Worm (Caenorhabditis elegans) whole organism, young adult: ENCODE measurements around the gene ZK1248.20.

Experiments used
- C06A6.2 ChIP-seq: fragments of 200-800 bp; sonication (Bioruptor generic); conservative IDR thresholded peaks from 2 replicates; pipeline ENCODE4 v1.3.6; 2022; ENCODE audit warnings: missing genetic modification characterization, missing compliant biosample characterization
- F22D6.2 ChIP-seq: sonication (generic microtip); optimal IDR thresholded peaks from 2 replicates; lab custom pipeline; 2016; ENCODE audit warnings: mild to moderate bottlenecking, missing genetic modification characterization, missing compliant biosample characterization
- F23B12.7 ChIP-seq: sonication (generic microtip); optimal IDR thresholded peaks from 2 replicates; lab custom pipeline; 2017; ENCODE audit warnings: missing genetic modification characterization, mild to moderate bottlenecking, missing compliant biosample characterization, antibody characterized with exemption, moderate library complexity; ENCODE audit not compliant: insufficient read depth
- F37B4.10 ChIP-seq: fragments of 200-800 bp; sonication (Bioruptor generic); IDR thresholded peaks from 2 replicates; pipeline ENCODE4 v1.3.6; 2022; ENCODE audit warnings: missing genetic modification characterization, missing compliant biosample characterization
- F57A8.1 ChIP-seq: fragments of 200-800 bp; sonication (Bioruptor generic); optimal IDR thresholded peaks from 2 replicates; lab custom pipeline; 2018; ENCODE audit warnings: mild to moderate bottlenecking, missing genetic modification characterization, moderate library complexity, missing compliant biosample characterization
- K12H6.12 ChIP-seq: fragments of 200-800 bp; sonication (Bioruptor generic); optimal IDR thresholded peaks from 2 replicates; lab custom pipeline; 2018; ENCODE audit warnings: mild to moderate bottlenecking, missing genetic modification characterization, missing compliant biosample characterization
- Y67H2A.10 ChIP-seq: fragments of 200-800 bp; sonication (Bioruptor generic); conservative IDR thresholded peaks from 2 replicates; pipeline ENCODE4 v1.3.6; 2022; ENCODE audit warnings: missing genetic modification reagents, missing genetic modification characterization, missing compliant biosample characterization
- Y95B8A.8 ChIP-seq: fragments of 200-800 bp; sonication (Bioruptor generic); IDR thresholded peaks from 2 replicates; pipeline ENCODE4 v1.3.6; 2022; ENCODE audit warnings: missing genetic modification reagents, missing genetic modification characterization, missing compliant biosample characterization
- ama-1 ChIP-seq, 3 experiments: fragments of 150-350 bp in 1 of 3; sonication (generic microtip) in 2 of 3; optimal IDR thresholded peaks; 2 replicates each; lab custom pipeline; 2014 to 2018; ENCODE audit warnings: missing biosample characterization in 2 of 3, missing genetic modification characterization in 2 of 3, missing genetic modification reagents in 2 of 3
- atf-7 ChIP-seq: sonication (generic microtip); optimal IDR thresholded peaks from 2 replicates; lab custom pipeline; 2017; ENCODE audit warnings: mild to moderate bottlenecking, missing genetic modification characterization, missing compliant biosample characterization
- athp-1 ChIP-seq: sonication (generic microtip); optimal IDR thresholded peaks from 2 replicates; lab custom pipeline; 2017; ENCODE audit warnings: mild to moderate bottlenecking, missing genetic modification characterization, missing compliant biosample characterization
- attf-3 ChIP-seq: fragments of 200-800 bp; sonication (Bioruptor generic); conservative IDR thresholded peaks from 2 replicates; pipeline ENCODE4 v1.3.6; 2022; ENCODE audit warnings: missing genetic modification reagents, missing genetic modification characterization, missing compliant biosample characterization
- attf-5 ChIP-seq: fragments of 200-800 bp; sonication (Bioruptor generic); optimal IDR thresholded peaks from 2 replicates; lab custom pipeline; 2018; ENCODE audit warnings: mild to moderate bottlenecking, missing genetic modification characterization, missing compliant biosample characterization
- attf-6 ChIP-seq: fragments of 200-800 bp; sonication (Bioruptor generic); IDR thresholded peaks from 2 replicates; pipeline ENCODE4 v1.3.6; 2022; ENCODE audit warnings: missing genetic modification reagents, missing genetic modification characterization, missing compliant biosample characterization
- bed-1 ChIP-seq: fragments of 200-800 bp; sonication (Bioruptor generic); IDR thresholded peaks from 2 replicates; pipeline ENCODE4 v1.3.6; 2022; ENCODE audit warnings: missing genetic modification reagents, missing genetic modification characterization, missing compliant biosample characterization
- ceh-100 ChIP-seq: fragments of 200-800 bp; sonication (Bioruptor generic); IDR thresholded peaks from 2 replicates; pipeline ENCODE4 v1.3.6; 2022; ENCODE audit warnings: missing genetic modification reagents, missing genetic modification characterization, missing compliant biosample characterization
- efl-1 ChIP-seq: fragments of 150-350 bp; optimal IDR thresholded peaks from 2 replicates; lab custom pipeline; 2014; ENCODE audit warnings: missing biosample characterization, missing genetic modification reagents, missing genetic modification characterization
- ets-4 ChIP-seq: fragments of 200-800 bp; sonication (Bioruptor generic); optimal IDR thresholded peaks from 2 replicates; lab custom pipeline; 2018; ENCODE audit warnings: mild to moderate bottlenecking, missing genetic modification characterization, missing compliant biosample characterization
- hlh-26 ChIP-seq: fragments of 200-800 bp; sonication (Bioruptor generic); conservative IDR thresholded peaks from 2 replicates; pipeline ENCODE4 v1.3.6; 2022; ENCODE audit warnings: missing genetic modification reagents, missing genetic modification characterization, missing compliant biosample characterization
- hrde-1 ChIP-seq: sonication (generic microtip); optimal IDR thresholded peaks from 2 replicates; lab custom pipeline; 2016; ENCODE audit warnings: missing genetic modification characterization, mild to moderate bottlenecking, missing compliant biosample characterization, moderate library complexity, missing genotype, missing genetic modification reagents, borderline replicate concordance
- let-607 ChIP-seq, 2 experiments: fragments of 200-800 bp in 1 of 2; sonication (Bioruptor generic) in 1 of 2; sonication (generic microtip) in 1 of 2; optimal IDR thresholded peaks; 2 replicates each; lab custom pipeline; 2016 to 2018; ENCODE audit warnings: mild to moderate bottlenecking in 2 of 2, missing compliant biosample characterization in 2 of 2, missing genetic modification characterization in 2 of 2, moderate library complexity in 2 of 2, missing genotype in 1 of 2
- lin-35 ChIP-seq, 3 experiments: fragments of 150-350 bp in 2 of 3; sonication (generic microtip) in 1 of 3; optimal IDR thresholded peaks; 2 replicates each; lab custom pipeline; 2014 to 2018; ENCODE audit warnings: missing biosample characterization in 3 of 3, missing genetic modification characterization in 3 of 3, missing genetic modification reagents in 3 of 3
- lin-40 ChIP-seq: sonication (generic microtip); optimal IDR thresholded peaks from 2 replicates; lab custom pipeline; 2016; ENCODE audit warnings: missing genetic modification characterization, mild to moderate bottlenecking, missing compliant biosample characterization, missing genotype, missing genetic modification reagents
- lir-1 ChIP-seq: fragments of 200-800 bp; sonication (Bioruptor generic); conservative IDR thresholded peaks from 2 replicates; pipeline ENCODE4 v1.3.6; 2022; ENCODE audit warnings: missing genetic modification reagents, missing genetic modification characterization, missing compliant biosample characterization
- madf-10 ChIP-seq: sonication (generic microtip); optimal IDR thresholded peaks from 2 replicates; lab custom pipeline; 2016; ENCODE audit warnings: mild to moderate bottlenecking, missing genetic modification characterization, missing compliant biosample characterization
- nfya-1 ChIP-seq: sonication (generic microtip); optimal IDR thresholded peaks from 2 replicates; lab custom pipeline; 2017; ENCODE audit warnings: antibody characterized with exemption, missing compliant biosample characterization, missing genetic modification characterization, borderline replicate concordance; ENCODE audit not compliant: insufficient read depth
- nhr-120 ChIP-seq: fragments of 200-800 bp; sonication (Bioruptor generic); IDR thresholded peaks from 2 replicates; pipeline ENCODE4 v1.3.6; 2022; ENCODE audit warnings: missing genetic modification characterization, missing compliant biosample characterization
- nhr-80 ChIP-seq: sonication (generic microtip); optimal IDR thresholded peaks from 2 replicates; lab custom pipeline; 2016; ENCODE audit warnings: missing genetic modification characterization, missing compliant biosample characterization
- pha-4 ChIP-seq: fragments of 150-350 bp; sonication (generic microtip); optimal IDR thresholded peaks from 2 replicates; lab custom pipeline; 2014; ENCODE audit warnings: missing biosample characterization, missing genetic modification reagents, missing genetic modification characterization
- sdz-38 ChIP-seq: sonication (generic microtip); optimal IDR thresholded peaks from 2 replicates; lab custom pipeline; 2016; ENCODE audit warnings: missing genotype, missing genetic modification characterization, missing compliant biosample characterization
- snpc-1.1 ChIP-seq: sonication (generic microtip); optimal IDR thresholded peaks from 2 replicates; lab custom pipeline; 2017; ENCODE audit warnings: missing genetic modification characterization, mild to moderate bottlenecking, missing compliant biosample characterization, antibody characterized with exemption, moderate library complexity, missing genotype, missing genetic modification reagents; ENCODE audit not compliant: insufficient read depth
- snpc-1.3 ChIP-seq: sonication (generic microtip); optimal IDR thresholded peaks from 2 replicates; lab custom pipeline; 2017; ENCODE audit warnings: missing genetic modification characterization, mild to moderate bottlenecking, missing compliant biosample characterization, antibody characterized with exemption, moderate library complexity, missing genotype, missing genetic modification reagents; ENCODE audit not compliant: insufficient read depth
- somi-1 ChIP-seq: fragments of 200-800 bp; sonication (Bioruptor generic); optimal IDR thresholded peaks from 2 replicates; lab custom pipeline; 2018; ENCODE audit warnings: mild to moderate bottlenecking, missing genetic modification characterization, missing compliant biosample characterization
- sptf-2 ChIP-seq: fragments of 200-800 bp; sonication (Bioruptor generic); optimal IDR thresholded peaks from 2 replicates; lab custom pipeline; 2018; ENCODE audit warnings: mild to moderate bottlenecking, missing genetic modification characterization, missing compliant biosample characterization
- tlf-1 ChIP-seq: fragments of 200-800 bp; sonication (Bioruptor generic); optimal IDR thresholded peaks from 2 replicates; lab custom pipeline; 2018; ENCODE audit warnings: mild to moderate bottlenecking, missing genetic modification characterization, missing compliant biosample characterization
- unc-130 ChIP-seq: sonication (generic microtip); optimal IDR thresholded peaks from 2 replicates; lab custom pipeline; 2016; ENCODE audit warnings: missing genetic modification reagents, missing genetic modification characterization, missing compliant biosample characterization
- ztf-18 ChIP-seq: sonication (generic microtip); optimal IDR thresholded peaks from 2 replicates; lab custom pipeline; 2016; ENCODE audit warnings: missing genotype, mild to moderate bottlenecking, missing genetic modification characterization, missing compliant biosample characterization
- ztf-6 ChIP-seq: fragments of 200-800 bp; sonication (Bioruptor generic); IDR thresholded peaks from 2 replicates; pipeline ENCODE4 v1.3.6; 2022; ENCODE audit warnings: missing genetic modification reagents, missing genetic modification characterization, missing compliant biosample characterization

The ZK1248.20 gene

DNA sequence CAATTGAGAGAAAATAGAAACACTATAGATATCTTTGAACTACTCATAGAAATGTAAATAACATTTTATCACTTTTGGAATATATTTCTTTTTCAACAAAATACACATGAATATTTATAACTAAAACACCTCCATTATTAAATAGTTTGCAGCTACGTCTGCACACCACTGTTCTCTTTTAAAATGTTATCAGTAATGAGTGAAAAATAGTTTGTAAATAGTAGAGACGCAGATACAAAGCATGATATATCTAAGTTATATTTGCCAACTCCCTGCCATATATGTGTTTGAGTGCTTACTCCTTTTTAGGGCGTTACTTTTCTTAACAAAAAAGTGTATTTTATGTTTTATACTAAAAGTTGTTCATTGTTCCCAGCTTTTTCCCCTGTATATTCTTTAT lies 29.7 kb downstream of the ZK1248.20 start:
- no peak for TF ChIP-seq lin-40
- TF ChIP-seq ztf-18 (tag; lab: Kevin White, UChicago), result no peak
- no peak for TF ChIP-seq C06A6.2 (GFP tag; lab: Robert Waterston, UW)
- no peak for TF ChIP-seq sptf-2 (GFP tag; lab: Kevin White, UChicago)

DNA sequence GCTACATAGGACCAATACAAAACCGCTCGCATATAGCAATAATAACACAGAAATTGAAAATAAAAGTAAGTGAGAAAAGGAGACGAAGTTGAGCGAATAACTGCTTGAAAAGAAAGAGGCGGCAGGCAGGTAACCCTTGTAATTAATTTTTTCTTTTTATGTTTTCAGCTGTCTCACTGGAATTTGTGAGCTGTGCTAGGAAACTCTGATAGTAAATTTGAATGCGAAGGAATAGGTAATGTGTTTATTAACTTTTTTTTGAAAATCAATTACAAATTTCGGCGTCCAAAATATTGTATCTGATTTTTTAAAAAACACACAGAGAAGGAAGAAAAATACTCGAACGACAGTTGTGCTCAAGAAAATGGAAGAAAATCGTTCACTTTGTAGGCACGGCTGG lies 35.6 kb downstream of the ZK1248.20 start, which contains the start of gene H41C03.2:
TSS of gene H41C03.2 (minus strand) at position 101 of the 400 bp plus-strand sequence.
- no peak for TF ChIP-seq athp-1 (tag; lab: Kevin White, UChicago)
- no peak for TF ChIP-seq lir-1 (GFP tag; lab: Robert Waterston, UW)
- no peak for TF ChIP-seq tlf-1 (GFP tag; lab: Kevin White, UChicago)
- TF ChIP-seq unc-130 (GFP tag; lab: Kevin White, UChicago), result no peak
- TF ChIP-seq nfya-1 (tag; lab: Kevin White, UChicago), result no peak
- no peak for TF ChIP-seq K12H6.12 (tag; lab: Kevin White, UChicago)
- no peak for TF ChIP-seq hrde-1 (tag; lab: Kevin White, UChicago)
- TF ChIP-seq somi-1 (GFP tag; lab: Kevin White, UChicago), result no peak
- TF ChIP-seq pha-4 (tag; lab: Kevin White, UChicago), result no peak
- TF ChIP-seq nhr-80 (tag; lab: Kevin White, UChicago), result no peak
- no peak for TF ChIP-seq F23B12.7 (tag; lab: Kevin White, UChicago)
- no peak for TF ChIP-seq snpc-1.3 (tag; lab: Kevin White, UChicago)
- TF ChIP-seq madf-10 (tag; lab: Kevin White, UChicago), result no peak
- no peak for TF ChIP-seq ztf-6 (GFP tag; lab: Robert Waterston, UW)
- no peak for TF ChIP-seq F22D6.2 (tag; lab: Kevin White, UChicago)
- TF ChIP-seq hlh-26 (GFP tag; lab: Robert Waterston, UW), result no peak
- TF ChIP-seq ets-4 (GFP tag; lab: Kevin White, UChicago), result no peak
- no peak for TF ChIP-seq Y95B8A.8 (GFP tag; lab: Robert Waterston, UW)
- TF ChIP-seq nhr-120 (GFP tag; lab: Robert Waterston, UW), result no peak
- no peak for TF ChIP-seq F57A8.1

DNA sequence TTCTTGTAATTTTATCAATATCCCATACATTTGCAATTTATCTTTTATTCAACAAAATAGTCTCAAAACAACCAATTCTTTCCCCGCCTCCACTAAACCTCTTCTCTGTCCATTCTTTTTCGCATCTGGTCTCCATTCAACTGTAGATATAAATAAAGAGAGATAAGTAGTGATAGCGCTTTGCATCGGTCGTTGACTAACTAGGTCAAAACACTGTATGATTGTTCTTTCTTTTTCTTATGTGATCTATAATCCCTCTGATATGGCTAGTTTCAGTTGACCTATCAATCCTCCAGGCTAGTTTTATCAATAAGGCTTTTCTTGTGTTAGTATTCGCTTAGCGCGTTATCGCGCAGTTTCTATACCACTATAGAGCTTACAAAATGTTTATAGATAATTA lies 36.8 kb downstream of the ZK1248.20 start:
- TF ChIP-seq ets-4 (GFP tag; lab: Kevin White, UChicago) (no peak), efl-1 (GFP tag; lab: Kevin White, UChicago) (no peak), lin-40 (no peak), snpc-1.1 (tag; lab: Kevin White, UChicago) (no peak), let-607 (tag; optimal IDR thresholded peaks at IDR 0.05; lab: Kevin White, UChicago) (no peak), K12H6.12 (tag; lab: Kevin White, UChicago) (no peak), attf-3 (no peak), ceh-100 (GFP tag; lab: Robert Waterston, UW) (no peak), attf-6 (GFP tag; lab: Robert Waterston, UW) (no peak), Y67H2A.10 (GFP tag; lab: Robert Waterston, UW) (no peak), ama-1 (optimal IDR thresholded peaks at IDR 0.05; lab: Kevin White, UChicago) (no peak), ama-1 (GFP tag; optimal IDR thresholded peaks at IDR 0.05; lab: Kevin White, UChicago) (no peak), F37B4.10 (GFP tag; lab: Robert Waterston, UW) (no peak), attf-5 (GFP tag; lab: Kevin White, UChicago) (no peak), sdz-38 (tag; lab: Kevin White, UChicago) (no peak), lin-35 (GFP tag; optimal IDR thresholded peaks at IDR 0.05; lab: Kevin White, UChicago) (no peak), atf-7 (no peak), bed-1 (no peak)
